Worm (Caenorhabditis elegans) whole organism, L3 larva: Measurements from ENCODE around the gene sams-1.

ENCODE experiments used
- ZK546.5 ChIP-seq: sonication (generic microtip); optimal IDR thresholded peaks from 2 replicates; lab custom pipeline; 2017; ENCODE audit warnings: missing biosample characterization, missing genetic modification characterization
- aly-2 ChIP-seq: fragments of 150-350 bp; optimal IDR thresholded peaks from 2 replicates; lab custom pipeline; 2014; ENCODE audit warnings: missing biosample characterization, missing genetic modification characterization
- ama-1 ChIP-seq: fragments of 150-350 bp; optimal IDR thresholded peaks from 2 replicates; lab custom pipeline; 2018
- ceh-16 ChIP-seq: sonication (generic microtip); optimal IDR thresholded peaks from 2 replicates; lab custom pipeline; 2017; ENCODE audit warnings: missing biosample characterization, missing genetic modification characterization
- ceh-28 ChIP-seq: fragments of 150-350 bp; optimal IDR thresholded peaks from 2 replicates; lab custom pipeline; 2014; ENCODE audit warnings: missing biosample characterization, missing genetic modification reagents, missing genetic modification characterization
- ceh-82 ChIP-seq: fragments of 150-350 bp; optimal IDR thresholded peaks from 2 replicates; lab custom pipeline; 2014; ENCODE audit warnings: missing biosample characterization, missing genetic modification characterization
- ceh-9 ChIP-seq: sonication (generic microtip); optimal IDR thresholded peaks from 2 replicates; lab custom pipeline; 2018; ENCODE audit warnings: missing biosample characterization, missing genetic modification characterization
- egl-27 ChIP-seq: sonication (generic microtip); optimal IDR thresholded peaks from 4 replicates; lab custom pipeline; 2017; ENCODE audit warnings: missing biosample characterization, missing genetic modification reagents, missing genetic modification characterization
- elt-2 ChIP-seq: sonication (generic microtip); optimal IDR thresholded peaks from 2 replicates; lab custom pipeline; 2016; ENCODE audit warnings: missing genetic modification reagents, mild to moderate bottlenecking, missing genetic modification characterization, missing compliant biosample characterization
- elt-3 ChIP-seq, 3 experiments: fragments of 150-350 bp in 1 of 3; sonication (generic microtip) in 2 of 3; optimal IDR thresholded peaks; 2 replicates in 2 of 3; 4 replicates in 1 of 3; lab custom pipeline; 2014 to 2017; ENCODE audit warnings: missing biosample characterization in 3 of 3, missing genetic modification characterization in 3 of 3
- eor-1 ChIP-seq, 2 experiments: fragments of 150-350 bp; optimal IDR thresholded peaks; 2 replicates each; lab custom pipeline; 2014 to 2018; ENCODE audit warnings: missing biosample characterization in 2 of 2, missing genetic modification characterization in 2 of 2
- fkh-10 ChIP-seq: sonication (generic microtip); optimal IDR thresholded peaks from 2 replicates; lab custom pipeline; 2017; ENCODE audit warnings: missing biosample characterization, missing genetic modification reagents, missing genetic modification characterization
- fos-1 ChIP-seq: fragments of 150-350 bp; optimal IDR thresholded peaks from 2 replicates; lab custom pipeline; 2014; ENCODE audit warnings: missing biosample characterization, missing genetic modification characterization
- hmg-11 ChIP-seq: sonication (generic microtip); optimal IDR thresholded peaks from 2 replicates; lab custom pipeline; 2016; ENCODE audit warnings: missing genetic modification characterization, missing compliant biosample characterization
- jun-1 ChIP-seq: fragments of 150-350 bp; optimal IDR thresholded peaks from 2 replicates; lab custom pipeline; 2014; ENCODE audit warnings: missing biosample characterization, missing genetic modification reagents, missing genetic modification characterization
- lin-39 ChIP-seq: fragments of 150-350 bp; optimal IDR thresholded peaks from 2 replicates; lab custom pipeline; 2018; ENCODE audit warnings: missing biosample characterization, missing genetic modification reagents, missing genetic modification characterization
- lsy-12 ChIP-seq: sonication (generic microtip); optimal IDR thresholded peaks from 2 replicates; lab custom pipeline; 2016; ENCODE audit warnings: mild to moderate bottlenecking, missing genetic modification characterization, missing compliant biosample characterization
- mdl-1 ChIP-seq: fragments of 150-350 bp; optimal IDR thresholded peaks from 2 replicates; lab custom pipeline; 2014; ENCODE audit warnings: missing biosample characterization, missing genetic modification characterization
- nfya-1 ChIP-seq: sonication (generic microtip); optimal IDR thresholded peaks from 2 replicates; lab custom pipeline; 2017; ENCODE audit warnings: missing genetic modification characterization, mild to moderate bottlenecking, missing compliant biosample characterization, antibody characterized with exemption, moderate library complexity; ENCODE audit not compliant: insufficient read depth
- nhr-11 ChIP-seq: fragments of 150-350 bp; optimal IDR thresholded peaks from 2 replicates; lab custom pipeline; 2014; ENCODE audit warnings: missing biosample characterization, missing genetic modification characterization
- nhr-12 ChIP-seq: fragments of 150-350 bp; optimal IDR thresholded peaks from 2 replicates; lab custom pipeline; 2014; ENCODE audit warnings: missing biosample characterization, missing genetic modification characterization
- nhr-25 ChIP-seq: sonication (generic microtip); optimal IDR thresholded peaks from 2 replicates; lab custom pipeline; 2017; ENCODE audit warnings: missing biosample characterization, missing genetic modification characterization
- nhr-43 ChIP-seq: sonication (generic microtip); optimal IDR thresholded peaks from 2 replicates; lab custom pipeline; 2016; ENCODE audit warnings: mild to moderate bottlenecking, missing genetic modification characterization, missing compliant biosample characterization; ENCODE audit not compliant: poor library complexity, severe bottlenecking
- nhr-76 ChIP-seq: fragments of 150-350 bp; sonication (generic microtip); optimal IDR thresholded peaks from 5 replicates; lab custom pipeline; 2014; ENCODE audit warnings: missing biosample characterization, missing genetic modification characterization
- nhr-77 ChIP-seq: fragments of 150-350 bp; optimal IDR thresholded peaks from 2 replicates; lab custom pipeline; 2014; ENCODE audit warnings: missing biosample characterization, missing genetic modification characterization
- pha-4 ChIP-seq: fragments of 150-350 bp; optimal IDR thresholded peaks from 2 replicates; lab custom pipeline; 2014; ENCODE audit warnings: missing biosample characterization, missing genetic modification reagents, missing genetic modification characterization
- pqm-1 ChIP-seq: fragments of 150-350 bp; optimal IDR thresholded peaks from 2 replicates; lab custom pipeline; 2017; ENCODE audit warnings: missing biosample characterization, missing genetic modification characterization, inconsistent platforms
- skn-1 ChIP-seq: fragments of 150-350 bp; optimal IDR thresholded peaks from 2 replicates; lab custom pipeline; 2014; ENCODE audit warnings: missing biosample characterization, missing genetic modification characterization
- snpc-4 ChIP-seq: fragments of 150-350 bp; optimal IDR thresholded peaks from 2 replicates; lab custom pipeline; 2014; ENCODE audit warnings: missing biosample characterization, missing genetic modification characterization
- tbx-2 ChIP-seq: sonication (generic microtip); optimal IDR thresholded peaks from 2 replicates; lab custom pipeline; 2016; ENCODE audit warnings: mild to moderate bottlenecking, missing genetic modification characterization, missing compliant biosample characterization
- zag-1 ChIP-seq: fragments of 150-350 bp; optimal IDR thresholded peaks from 2 replicates; lab custom pipeline; 2014; ENCODE audit warnings: missing biosample characterization, missing genetic modification characterization
- ztf-11 ChIP-seq: fragments of 150-350 bp; optimal IDR thresholded peaks from 2 replicates; lab custom pipeline; 2014; ENCODE audit warnings: missing biosample characterization, missing genetic modification characterization

Gene sams-1

ce11 chrX:11920723-11921283, 45.0 kb upstream of the sams-1 start, which contains the start of gene Y62H9A.14:
Gene Y62H9A.14, plus strand, starts transcription at chrX:11921233.
- TF ChIP-seq nhr-76 (tag; lab: Kevin White, UChicago) (no peak), ceh-16 (tag; lab: Kevin White, UChicago) (no peak), elt-2 (tag; lab: Kevin White, UChicago) (no peak), lsy-12 (tag; lab: Kevin White, UChicago) (no peak), nhr-11 (tag; lab: Kevin White, UChicago) (no peak), nfya-1 (tag; lab: Kevin White, UChicago) (no peak), ceh-82 (tag; lab: Kevin White, UChicago) (no peak)

ce11 chrX:11924158-11924557, 41.6 kb upstream of the sams-1 start, which contains the start of gene F55G7.1:
Gene F55G7.1, plus strand, starts transcription at chrX:11924433.
- TF ChIP-seq ztf-11 (tag; lab: Kevin White, UChicago) (no peak), ama-1 (lab: Kevin White, UChicago) (no peak), nfya-1 (tag; lab: Kevin White, UChicago) (peak; percentile 25), pha-4 (no peak), aly-2 (tag; lab: Kevin White, UChicago) (no peak), hmg-11 (tag; lab: Kevin White, UChicago) (peak; percentile 20), nhr-11 (tag; lab: Kevin White, UChicago) (no peak), jun-1 (tag; lab: Kevin White, UChicago) (peak; percentile 20), skn-1 (tag; lab: Kevin White, UChicago) (peak; percentile 19), ceh-28 (tag; lab: Kevin White, UChicago) (peak; percentile 74), ceh-82 (tag; lab: Kevin White, UChicago) (peak; percentile 43), tbx-2 (tag; lab: Kevin White, UChicago) (peak; percentile 66), eor-1 (tag; optimal IDR thresholded peaks at IDR 0.05; lab: Kevin White, UChicago) (no peak), snpc-4 (tag; lab: Kevin White, UChicago) (peak; percentile 86), ZK546.5 (tag; lab: Kevin White, UChicago) (no peak), fkh-10 (GFP tag; lab: Kevin White, UChicago) (no peak), nhr-25 (peak; percentile 83), lsy-12 (tag; lab: Kevin White, UChicago) (peak; percentile 9), egl-27 (tag; lab: Kevin White, UChicago) (no peak), nhr-43 (tag; lab: Kevin White, UChicago) (peak; percentile 71), nhr-12 (tag; lab: Kevin White, UChicago) (no peak), elt-2 (tag; lab: Kevin White, UChicago) (peak; percentile 28), nhr-77 (tag; lab: Kevin White, UChicago) (peak; percentile 82), ceh-9 (tag; lab: Kevin White, UChicago) (no peak), elt-3 (tag; optimal IDR thresholded peaks at IDR 0.05; lab: Kevin White, UChicago) (peak in 1 of 3 experiments; percentile 37)

ce11 chrX:11925243-11925642, 40.5 kb upstream of the sams-1 start:
- no peak for TF ChIP-seq nfya-1 (tag; lab: Kevin White, UChicago)
- no peak for TF ChIP-seq egl-27 (tag; lab: Kevin White, UChicago)
- no peak for TF ChIP-seq lsy-12 (tag; lab: Kevin White, UChicago)
- peak; percentile 77 for TF ChIP-seq elt-2 (tag; lab: Kevin White, UChicago)
- TF ChIP-seq fos-1 (tag; lab: Kevin White, UChicago), result no peak
- TF ChIP-seq nhr-43 (tag; lab: Kevin White, UChicago), result no peak
- peak; percentile 3 for TF ChIP-seq pqm-1 (tag; lab: Kevin White, UChicago)
- no peak for TF ChIP-seq aly-2 (tag; lab: Kevin White, UChicago)
- no peak for TF ChIP-seq ama-1 (lab: Kevin White, UChicago)
- TF ChIP-seq lin-39 (tag; lab: Kevin White, UChicago), result no peak
- no peak for TF ChIP-seq mdl-1 (tag; lab: Kevin White, UChicago)

ce11 chrX:11927585-11927984, 38.2 kb upstream of the sams-1 start, which contains the start of gene F55G7.4:
Gene F55G7.4, plus strand, starts transcription at chrX:11927885.
- no peak for TF ChIP-seq pha-4

ce11 chrX:11931559-11931958, 34.2 kb upstream of the sams-1 start, which contains the start of gene dot-1.4:
Gene dot-1.4, minus strand, starts transcription at chrX:11931659.
- TF ChIP-seq ztf-11 (tag; lab: Kevin White, UChicago) (no peak), skn-1 (tag; lab: Kevin White, UChicago) (no peak), zag-1 (tag; lab: Kevin White, UChicago) (no peak), jun-1 (tag; lab: Kevin White, UChicago) (no peak)
